Worm (Caenorhabditis elegans): ENCODE results near the gene Y50D4A.10.

The Y50D4A.10 gene

ce11 chrV:1242432-1242831 lies 22.1 kb upstream of the Y50D4A.10 start:
- 0 out of 2 replicates have a peak, but pooled peaks have one; percentile 33 for TF ChIP-seq klf-2 (GFP tag; conservative IDR thresholded peaks at IDR 0.05)
- no peak for TF ChIP-seq ref-1 (GFP tag; conservative IDR thresholded peaks at IDR 0.05)

DNA sequence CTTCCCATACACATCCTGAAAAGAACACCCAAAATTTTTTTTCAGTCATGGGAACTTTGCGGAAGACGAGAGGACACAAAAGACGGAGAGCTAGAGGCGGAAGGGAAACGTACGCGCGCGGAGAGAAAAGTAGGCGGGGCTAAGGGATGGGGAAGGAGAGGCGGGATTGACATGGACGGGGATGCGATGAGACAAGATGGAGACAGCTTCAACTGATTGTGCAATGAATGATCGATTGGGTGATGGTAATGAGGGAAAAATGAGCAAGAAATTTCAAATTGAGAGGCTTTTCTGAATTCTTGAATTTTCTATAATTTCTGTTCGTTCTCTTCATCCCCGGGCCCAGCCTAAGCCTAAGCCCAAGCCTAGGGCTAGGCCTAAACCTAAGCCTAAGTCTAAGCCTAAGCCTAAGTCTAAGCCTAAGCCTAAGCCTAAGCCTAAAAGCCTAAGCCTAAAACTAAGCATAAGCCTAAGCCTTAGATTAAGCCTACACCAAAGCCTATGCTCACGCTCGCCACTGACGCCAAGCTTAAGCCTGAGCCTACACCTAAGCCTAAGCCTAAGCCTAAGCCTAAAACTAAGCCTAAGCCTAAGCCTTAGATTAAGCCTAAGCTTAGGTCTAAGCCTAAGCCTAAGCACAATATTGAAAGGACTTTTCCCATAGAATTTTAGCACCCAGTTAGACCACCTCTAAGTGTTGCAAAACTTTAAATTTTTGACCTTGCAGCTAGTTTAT lies 16.1 kb upstream of the Y50D4A.10 start:
- peak; percentile 83; the same call in 1 of the 2 replicates for TF ChIP-seq ztf-29 (GFP tag; IDR thresholded peaks at IDR 0.05)
- no peak for TF ChIP-seq klf-2 (GFP tag; conservative IDR thresholded peaks at IDR 0.05)

- TF ChIP-seq ztf-29 (GFP tag; IDR thresholded peaks at IDR 0.05) (no peak), ref-1 (GFP tag; conservative IDR thresholded peaks at IDR 0.05) (no peak)
Observed at ce11 chrV:1235355-1235754, 15.0 kb upstream of the Y50D4A.10 start, which contains the start of gene madd-2. TSS of gene madd-2 (minus strand) at chrV:1235455.

DNA sequence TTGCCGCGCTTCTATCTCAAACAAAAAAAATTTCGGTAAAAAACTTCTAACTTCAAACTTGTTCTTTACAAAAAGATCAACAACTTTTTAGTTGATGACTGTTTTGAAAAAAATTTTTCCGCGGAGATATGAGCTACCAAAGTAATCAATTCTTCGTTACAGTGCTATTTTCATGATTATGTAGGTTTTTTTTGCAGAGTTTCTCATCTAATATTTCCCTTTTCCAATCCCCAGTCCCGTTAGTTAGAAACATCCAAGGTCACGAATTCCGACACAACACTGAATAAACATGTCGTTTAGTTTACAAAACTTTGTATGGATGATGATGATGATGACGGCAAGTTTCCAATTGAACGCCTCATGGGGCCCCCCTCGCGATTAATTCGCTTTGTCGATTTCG lies 12.2 kb upstream of the Y50D4A.10 start:
- no peak for TF ChIP-seq cog-1 (tag; optimal IDR thresholded peaks at IDR 0.05)
- no peak for TF ChIP-seq ztf-29 (GFP tag; IDR thresholded peaks at IDR 0.05)
- no peak for TF ChIP-seq med-1 (GFP tag; optimal IDR thresholded peaks at IDR 0.05; ENCODE audit: insufficient read depth)
- no peak for TF ChIP-seq ref-1 (GFP tag; conservative IDR thresholded peaks at IDR 0.05)
- TF ChIP-seq klf-2 (GFP tag; conservative IDR thresholded peaks at IDR 0.05): no peak
- no peak for TF ChIP-seq tab-1 (GFP tag; IDR thresholded peaks at IDR 0.05)
- TF ChIP-seq ztf-23 (GFP tag; IDR thresholded peaks at IDR 0.05): no peak
- TF ChIP-seq flt-1 (GFP tag; IDR thresholded peaks at IDR 0.05): no peak
- TF ChIP-seq T22C8.4 (GFP tag; IDR thresholded peaks at IDR 0.05): no peak

ce11 chrV:1230540-1230939 lies 10.2 kb upstream of the Y50D4A.10 start:
- TF ChIP-seq klf-2 (GFP tag; conservative IDR thresholded peaks at IDR 0.05): no peak
- peak; percentile 76; the same call in 1 of the 2 replicates for TF ChIP-seq ztf-29 (GFP tag; IDR thresholded peaks at IDR 0.05)

DNA sequence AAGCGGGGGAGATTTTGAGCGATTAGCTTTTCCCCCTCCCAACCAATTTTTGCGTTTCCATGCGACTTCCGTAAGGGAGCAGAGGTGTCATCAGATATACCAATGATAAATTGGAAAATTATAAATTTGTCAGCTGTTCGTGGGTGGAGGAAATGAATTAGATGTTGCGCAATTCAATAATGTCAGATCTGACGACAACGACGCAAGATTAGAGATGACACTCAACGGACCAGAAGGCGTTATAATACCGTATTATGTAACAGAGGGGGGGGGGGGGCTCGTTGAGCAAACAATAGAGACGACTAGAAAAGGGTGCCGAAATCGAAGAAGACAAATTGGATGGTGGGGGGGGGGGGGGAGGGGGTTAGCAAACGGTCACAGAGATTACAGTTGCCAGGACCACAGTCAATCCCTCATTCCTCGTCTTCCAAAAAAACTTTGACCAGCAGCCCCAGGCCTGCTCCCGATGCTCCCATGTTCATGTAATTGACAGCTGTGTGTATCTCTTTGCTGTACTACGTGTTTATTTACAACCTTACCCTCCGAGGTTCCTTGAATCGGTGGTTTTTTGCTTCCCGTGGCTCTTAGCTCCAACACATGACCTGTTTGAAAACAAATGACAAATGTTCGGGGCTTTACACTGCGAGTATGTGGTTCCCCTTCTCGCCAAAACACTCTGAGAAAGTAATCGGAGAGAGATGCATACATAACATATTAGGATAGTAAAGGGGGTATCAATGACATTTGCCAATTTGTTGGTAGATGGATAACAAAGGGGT lies 8.7 kb upstream of the Y50D4A.10 start:
- TF ChIP-seq cog-1 (tag; optimal IDR thresholded peaks at IDR 0.05): no peak
- no peak for TF ChIP-seq T22C8.4 (GFP tag; IDR thresholded peaks at IDR 0.05)
- no peak for TF ChIP-seq ref-1 (GFP tag; conservative IDR thresholded peaks at IDR 0.05)
- no peak for TF ChIP-seq flt-1 (GFP tag; IDR thresholded peaks at IDR 0.05)
- TF ChIP-seq med-1 (GFP tag; optimal IDR thresholded peaks at IDR 0.05; ENCODE audit: insufficient read depth): no peak
- TF ChIP-seq klf-2 (GFP tag; conservative IDR thresholded peaks at IDR 0.05): no peak
- TF ChIP-seq ztf-29 (GFP tag; IDR thresholded peaks at IDR 0.05): no peak
- no peak for TF ChIP-seq ztf-23 (GFP tag; IDR thresholded peaks at IDR 0.05)
- TF ChIP-seq tab-1 (GFP tag; IDR thresholded peaks at IDR 0.05): no peak

- TF ChIP-seq ref-1 (GFP tag; conservative IDR thresholded peaks at IDR 0.05) (no peak), med-1 (GFP tag; optimal IDR thresholded peaks at IDR 0.05; ENCODE audit: insufficient read depth) (no peak), cog-1 (tag; optimal IDR thresholded peaks at IDR 0.05) (no peak), T22C8.4 (GFP tag; IDR thresholded peaks at IDR 0.05) (no peak), klf-2 (GFP tag; conservative IDR thresholded peaks at IDR 0.05) (no peak), flt-1 (GFP tag; IDR thresholded peaks at IDR 0.05) (no peak), ztf-29 (GFP tag; IDR thresholded peaks at IDR 0.05) (no peak), ztf-23 (GFP tag; IDR thresholded peaks at IDR 0.05) (no peak), tab-1 (GFP tag; IDR thresholded peaks at IDR 0.05) (no peak)
Observed at ce11 chrV:1227756-1228665, 7.6 kb upstream of the Y50D4A.10 start.

DNA sequence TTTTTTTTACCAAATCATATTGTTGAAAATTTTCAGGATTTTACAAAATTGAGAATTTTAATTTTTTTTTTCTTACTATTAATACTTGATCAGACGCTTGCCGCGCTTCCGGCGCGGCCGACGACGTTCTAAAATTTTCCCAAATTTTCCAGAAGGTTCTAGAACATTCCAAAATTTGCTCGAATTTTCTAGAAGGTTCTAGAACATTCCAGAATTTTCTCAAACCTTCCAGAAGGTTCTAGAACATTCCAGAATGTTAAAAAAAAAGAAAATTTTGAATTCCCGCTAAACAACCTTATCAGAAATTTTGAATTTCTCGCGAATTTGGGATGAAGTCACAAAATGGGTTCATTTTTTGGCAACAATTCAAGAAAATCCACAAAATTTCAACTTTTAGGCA lies 5.9 kb upstream of the Y50D4A.10 start:
- TF ChIP-seq tab-1 (GFP tag; IDR thresholded peaks at IDR 0.05): no peak
- no peak for TF ChIP-seq klf-2 (GFP tag; conservative IDR thresholded peaks at IDR 0.05)
- no peak for TF ChIP-seq ztf-29 (GFP tag; IDR thresholded peaks at IDR 0.05)
- TF ChIP-seq med-1 (GFP tag; optimal IDR thresholded peaks at IDR 0.05; ENCODE audit: insufficient read depth): no peak
- no peak for TF ChIP-seq cog-1 (tag; optimal IDR thresholded peaks at IDR 0.05)
- no peak for TF ChIP-seq ztf-23 (GFP tag; IDR thresholded peaks at IDR 0.05)
- no peak for TF ChIP-seq ref-1 (GFP tag; conservative IDR thresholded peaks at IDR 0.05)
- no peak for TF ChIP-seq flt-1 (GFP tag; IDR thresholded peaks at IDR 0.05)
- no peak for TF ChIP-seq T22C8.4 (GFP tag; IDR thresholded peaks at IDR 0.05)

DNA sequence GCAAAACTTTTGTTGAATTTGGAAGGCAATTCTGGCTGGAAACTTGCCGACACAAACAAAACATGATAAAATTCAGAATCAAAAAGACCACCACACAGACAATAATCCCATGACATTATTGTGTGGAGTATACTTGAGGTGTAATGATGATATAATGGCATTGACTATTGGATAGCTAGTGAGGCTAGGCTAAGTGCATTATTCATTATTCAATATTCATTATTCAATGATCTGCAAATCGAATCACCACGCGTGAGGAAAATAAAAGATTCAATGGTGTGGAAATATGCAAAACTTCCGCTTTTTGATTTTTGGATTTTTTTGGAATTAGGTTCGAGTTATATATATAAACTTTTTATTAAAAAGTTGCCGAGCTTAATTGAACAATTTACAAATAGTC lies 3.2 kb upstream of the Y50D4A.10 start:
- no peak for TF ChIP-seq med-1 (GFP tag; optimal IDR thresholded peaks at IDR 0.05; ENCODE audit: insufficient read depth)
- 0 out of 2 replicates have a peak, but pooled peaks have one; percentile 13 for TF ChIP-seq ztf-23 (GFP tag; IDR thresholded peaks at IDR 0.05)

DNA sequence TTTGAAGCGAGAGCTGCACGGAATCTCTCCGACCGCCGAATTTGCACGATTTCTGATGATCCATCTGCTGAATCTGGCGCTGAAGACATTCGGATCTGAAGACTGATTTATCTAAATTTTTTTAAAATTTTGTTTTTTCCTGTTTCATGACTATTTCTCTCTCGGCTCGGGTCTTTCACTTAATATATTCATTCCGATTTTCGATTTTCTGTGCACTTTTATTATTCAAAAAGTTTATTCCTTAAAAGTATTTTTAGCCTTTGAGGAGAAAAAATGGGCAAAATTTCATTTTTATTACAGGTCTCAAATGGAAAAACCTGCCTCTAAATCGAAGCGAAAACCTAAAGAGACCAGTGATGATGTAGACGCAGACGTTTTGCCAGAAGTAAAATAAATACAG lies 12.8 kb downstream of the Y50D4A.10 start, which contains the start of gene Y50D4A.1:
Y50D4A.1 (plus strand) TSS at position 301 of the 400 bp plus-strand sequence.
- TF ChIP-seq T22C8.4 (GFP tag; IDR thresholded peaks at IDR 0.05) (no peak), ref-1 (GFP tag; conservative IDR thresholded peaks at IDR 0.05) (no peak), cog-1 (tag; optimal IDR thresholded peaks at IDR 0.05) (no peak), ztf-23 (GFP tag; IDR thresholded peaks at IDR 0.05) (no peak), klf-2 (GFP tag; conservative IDR thresholded peaks at IDR 0.05) (no peak), ztf-29 (GFP tag; IDR thresholded peaks at IDR 0.05) (no peak), med-1 (GFP tag; optimal IDR thresholded peaks at IDR 0.05; ENCODE audit: insufficient read depth) (no peak), tab-1 (GFP tag; IDR thresholded peaks at IDR 0.05) (no peak), flt-1 (GFP tag; IDR thresholded peaks at IDR 0.05) (no peak)

Data from whole organism, midembryonic.